Worm (Caenorhabditis elegans) whole organism, late embryonic: ENCODE results near the gene rsef-1.

Experiments
- F13H6.1 ChIP-seq: sonication (generic microtip); optimal IDR thresholded peaks from 2 replicates; lab custom pipeline; 2016; ENCODE audit warnings: missing genetic modification characterization, missing compliant biosample characterization
- ceh-19 ChIP-seq: fragments of 200-800 bp; sonication (Bioruptor generic); optimal IDR thresholded peaks from 2 replicates; lab custom pipeline; 2018; ENCODE audit warnings: mild to moderate bottlenecking, missing genetic modification characterization, missing compliant biosample characterization
- elt-4 ChIP-seq: sonication (generic microtip); optimal IDR thresholded peaks from 2 replicates; lab custom pipeline; 2016; ENCODE audit warnings: missing genetic modification characterization, missing compliant biosample characterization
- eyg-1 ChIP-seq: sonication (generic microtip); optimal IDR thresholded peaks from 2 replicates; lab custom pipeline; 2016; ENCODE audit warnings: missing genotype, missing genetic modification characterization, missing compliant biosample characterization
- gmeb-2 ChIP-seq: sonication (generic microtip); optimal IDR thresholded peaks from 2 replicates; lab custom pipeline; 2016; ENCODE audit warnings: missing genetic modification characterization, inconsistent platforms, missing compliant biosample characterization
- hlh-30 ChIP-seq: sonication (generic microtip); optimal IDR thresholded peaks from 2 replicates; lab custom pipeline; 2017; ENCODE audit warnings: antibody characterized with exemption, missing genetic modification characterization, missing compliant biosample characterization; ENCODE audit not compliant: insufficient read depth
- lin-11 ChIP-seq: fragments of 200-800 bp; sonication (Bioruptor generic); optimal IDR thresholded peaks from 2 replicates; lab custom pipeline; 2018; ENCODE audit warnings: mild to moderate bottlenecking, missing genetic modification characterization, missing compliant biosample characterization
- nhr-11 ChIP-seq: fragments of 150-350 bp; optimal IDR thresholded peaks from 2 replicates; lab custom pipeline; 2014; ENCODE audit warnings: missing biosample characterization, missing genetic modification characterization
- npax-4 ChIP-seq: sonication (generic microtip); optimal IDR thresholded peaks from 2 replicates; lab custom pipeline; 2016; ENCODE audit warnings: missing genetic modification characterization, missing compliant biosample characterization
- odd-2 ChIP-seq: sonication (generic microtip); optimal IDR thresholded peaks from 2 replicates; lab custom pipeline; 2017; ENCODE audit warnings: antibody characterized with exemption, mild to moderate bottlenecking, missing genetic modification characterization, missing compliant biosample characterization
- rnt-1 ChIP-seq: sonication (generic microtip); optimal IDR thresholded peaks from 2 replicates; lab custom pipeline; 2016; ENCODE audit warnings: missing genetic modification characterization, missing compliant biosample characterization
- ttx-3 ChIP-seq: sonication (generic microtip); optimal IDR thresholded peaks from 2 replicates; lab custom pipeline; 2016; ENCODE audit warnings: missing genetic modification reagents, missing genetic modification characterization, missing compliant biosample characterization
- unc-86 ChIP-seq: sonication (generic microtip); optimal IDR thresholded peaks from 2 replicates; lab custom pipeline; 2016; ENCODE audit warnings: missing genetic modification characterization, missing compliant biosample characterization

Gene rsef-1

DNA sequence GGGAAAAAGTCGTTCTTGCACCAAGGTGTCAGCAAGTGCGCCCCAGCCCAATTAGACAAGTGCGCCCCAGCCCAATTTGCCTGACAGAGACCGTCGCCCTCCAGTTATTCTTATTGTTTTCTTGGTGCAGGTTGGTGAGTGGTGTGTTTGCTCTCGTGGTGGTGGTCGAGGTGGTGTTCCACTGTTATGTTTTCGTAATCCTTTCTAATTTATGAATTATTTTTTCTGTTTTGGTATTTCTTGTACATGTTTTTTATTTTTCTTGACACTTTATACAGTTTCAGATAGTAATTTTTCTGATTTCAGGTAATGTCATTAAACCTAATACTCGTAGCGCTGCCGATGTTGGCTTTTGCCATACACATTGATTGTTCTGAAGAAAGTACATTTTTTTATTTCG, 50.0 kb downstream of the rsef-1 start, which contains the start of gene Y48D7A.1:
Gene Y48D7A.1 (plus strand): TSS at position 301 of the 400 bp plus-strand sequence.
- TF ChIP-seq ceh-19 (GFP tag; lab: Kevin White, UChicago): no peak
- no peak for TF ChIP-seq F13H6.1 (tag; lab: Kevin White, UChicago)
- TF ChIP-seq eyg-1: no peak
- no peak for TF ChIP-seq odd-2 (tag; lab: Kevin White, UChicago)
- no peak for TF ChIP-seq rnt-1 (tag; lab: Kevin White, UChicago)
- TF ChIP-seq hlh-30: no peak
- no peak for TF ChIP-seq nhr-11
- no peak for TF ChIP-seq gmeb-2 (tag; lab: Kevin White, UChicago)
- no peak for TF ChIP-seq lin-11 (tag; lab: Kevin White, UChicago)
- TF ChIP-seq npax-4: no peak
- TF ChIP-seq unc-86 (tag; lab: Kevin White, UChicago): no peak
- no peak for TF ChIP-seq elt-4 (tag; lab: Kevin White, UChicago)
- no peak for TF ChIP-seq ttx-3 (tag; lab: Kevin White, UChicago)
